Worm (Caenorhabditis elegans) whole organism, L2 larva: ENCODE results near the gene C46H3.2.

Source experiments
- F13H6.1 ChIP-seq: sonication (generic microtip); optimal IDR thresholded peaks from 2 replicates; lab custom pipeline; 2016; ENCODE audit warnings: missing genetic modification characterization, missing compliant biosample characterization
- R02D3.7 ChIP-seq: fragments of 150-350 bp; optimal IDR thresholded peaks from 2 replicates; lab custom pipeline; 2014; ENCODE audit warnings: missing biosample characterization, missing genetic modification characterization
- Y55F3AM.14 ChIP-seq: fragments of 200-800 bp; sonication (Bioruptor generic); optimal IDR thresholded peaks from 2 replicates; lab custom pipeline; 2018; ENCODE audit warnings: mild to moderate bottlenecking, missing genetic modification characterization, missing compliant biosample characterization
- alr-1 ChIP-seq: fragments of 150-350 bp; optimal IDR thresholded peaks from 2 replicates; lab custom pipeline; 2014; ENCODE audit warnings: missing biosample characterization, missing genetic modification characterization
- aly-2 ChIP-seq: fragments of 150-350 bp; optimal IDR thresholded peaks from 2 replicates; lab custom pipeline; 2014; ENCODE audit warnings: missing biosample characterization, missing genetic modification characterization
- ama-1 ChIP-seq: fragments of 150-350 bp; optimal IDR thresholded peaks from 2 replicates; lab custom pipeline; 2018; ENCODE audit warnings: inconsistent platforms
- ceh-16 ChIP-seq: fragments of 150-350 bp; optimal IDR thresholded peaks from 2 replicates; lab custom pipeline; 2014; ENCODE audit warnings: missing biosample characterization, missing genetic modification characterization
- ceh-82 ChIP-seq: fragments of 150-350 bp; optimal IDR thresholded peaks from 2 replicates; lab custom pipeline; 2014; ENCODE audit warnings: missing biosample characterization, missing genetic modification characterization
- crh-2 ChIP-seq: sonication (generic microtip); optimal IDR thresholded peaks from 2 replicates; lab custom pipeline; 2017; ENCODE audit warnings: missing biosample characterization, missing genetic modification characterization
- dmd-4 ChIP-seq: sonication (generic microtip); optimal IDR thresholded peaks from 2 replicates; lab custom pipeline; 2017; ENCODE audit warnings: missing biosample characterization, missing genetic modification characterization
- egl-27 ChIP-seq: sonication (generic microtip); optimal IDR thresholded peaks from 3 replicates; lab custom pipeline; 2017; ENCODE audit warnings: missing biosample characterization, missing genetic modification reagents, missing genetic modification characterization
- elt-1 ChIP-seq: fragments of 150-350 bp; optimal IDR thresholded peaks from 2 replicates; lab custom pipeline; 2014; ENCODE audit warnings: missing biosample characterization, missing genetic modification characterization
- elt-3 ChIP-seq: sonication (generic microtip); optimal IDR thresholded peaks from 2 replicates; lab custom pipeline; 2017; ENCODE audit warnings: missing biosample characterization, missing genetic modification characterization
- gmeb-1 ChIP-seq: fragments of 150-350 bp; optimal IDR thresholded peaks from 2 replicates; lab custom pipeline; 2014; ENCODE audit warnings: missing biosample characterization, missing genetic modification characterization
- lin-11 ChIP-seq: fragments of 150-350 bp; sonication (generic microtip); optimal IDR thresholded peaks from 2 replicates; lab custom pipeline; 2014; ENCODE audit warnings: missing biosample characterization, missing genetic modification characterization, inconsistent platforms, mixed read lengths
- lin-39 ChIP-seq: fragments of 150-350 bp; optimal IDR thresholded peaks from 2 replicates; lab custom pipeline; 2014; ENCODE audit warnings: missing biosample characterization, missing genetic modification reagents, missing genetic modification characterization
- lsy-2 ChIP-seq, 2 experiments: fragments of 150-350 bp in 1 of 2; sonication (generic microtip) in 1 of 2; optimal IDR thresholded peaks; 2 replicates each; lab custom pipeline; 2014 to 2017; ENCODE audit warnings: missing biosample characterization in 2 of 2, missing genetic modification characterization in 2 of 2
- mab-5 ChIP-seq: fragments of 150-350 bp; optimal IDR thresholded peaks from 2 replicates; lab custom pipeline; 2014; ENCODE audit warnings: missing biosample characterization, missing genetic modification characterization
- nhr-10 ChIP-seq: sonication (generic microtip); optimal IDR thresholded peaks from 2 replicates; lab custom pipeline; 2017; ENCODE audit warnings: missing biosample characterization, missing genetic modification characterization
- nhr-11 ChIP-seq: fragments of 150-350 bp; optimal IDR thresholded peaks from 2 replicates; lab custom pipeline; 2014; ENCODE audit warnings: missing biosample characterization, missing genetic modification characterization
- nhr-12 ChIP-seq: fragments of 150-350 bp; optimal IDR thresholded peaks from 2 replicates; lab custom pipeline; 2014; ENCODE audit warnings: missing biosample characterization, missing genetic modification characterization
- nhr-129 ChIP-seq: fragments of 150-350 bp; optimal IDR thresholded peaks from 2 replicates; lab custom pipeline; 2014; ENCODE audit warnings: missing biosample characterization, missing genetic modification characterization
- nhr-21 ChIP-seq: fragments of 150-350 bp; optimal IDR thresholded peaks from 2 replicates; lab custom pipeline; 2014; ENCODE audit warnings: missing biosample characterization, missing genetic modification characterization
- nhr-25 ChIP-seq: fragments of 150-350 bp; sonication (generic microtip); optimal IDR thresholded peaks from 3 replicates; lab custom pipeline; 2014; ENCODE audit warnings: missing biosample characterization, missing genetic modification characterization
- nhr-77 ChIP-seq: fragments of 150-350 bp; optimal IDR thresholded peaks from 2 replicates; lab custom pipeline; 2014; ENCODE audit warnings: missing biosample characterization, missing genetic modification characterization
- peb-1 ChIP-seq: fragments of 150-350 bp; optimal IDR thresholded peaks from 2 replicates; lab custom pipeline; 2014; ENCODE audit warnings: missing biosample characterization, missing genetic modification characterization
- sem-4 ChIP-seq: fragments of 150-350 bp; optimal IDR thresholded peaks from 2 replicates; lab custom pipeline; 2014; ENCODE audit warnings: missing biosample characterization, missing genetic modification reagents, missing genetic modification characterization
- skn-1 ChIP-seq: sonication (generic microtip); optimal IDR thresholded peaks from 2 replicates; lab custom pipeline; 2017; ENCODE audit warnings: missing biosample characterization, missing genetic modification characterization
- sma-3 ChIP-seq: sonication (generic microtip); optimal IDR thresholded peaks from 2 replicates; lab custom pipeline; 2016; ENCODE audit warnings: missing genetic modification reagents, missing genetic modification characterization, missing compliant biosample characterization
- snpc-4 ChIP-seq: fragments of 150-350 bp; optimal IDR thresholded peaks from 2 replicates; lab custom pipeline; 2014; ENCODE audit warnings: missing biosample characterization, missing genetic modification characterization
- zag-1 ChIP-seq: fragments of 150-350 bp; optimal IDR thresholded peaks from 2 replicates; lab custom pipeline; 2014; ENCODE audit warnings: missing biosample characterization, missing genetic modification characterization
- ztf-1 ChIP-seq: fragments of 200-800 bp; sonication (Bioruptor generic); conservative IDR thresholded peaks from 2 replicates; pipeline ENCODE4 v1.3.6; 2022; ENCODE audit warnings: missing genetic modification characterization, missing compliant biosample characterization
- ztf-11 ChIP-seq: sonication (generic microtip); optimal IDR thresholded peaks from 2 replicates; lab custom pipeline; 2017; ENCODE audit warnings: missing biosample characterization, missing genetic modification characterization
- ztf-4 ChIP-seq: fragments of 150-350 bp; optimal IDR thresholded peaks from 2 replicates; lab custom pipeline; 2014; ENCODE audit warnings: missing biosample characterization, missing genetic modification characterization

Gene C46H3.2

ce11 chrX:1183985-1184384, 46.6 kb downstream of the C46H3.2 start:
- TF ChIP-seq nhr-25 (tag; lab: Kevin White, UChicago) (no peak), lsy-2 (tag; optimal IDR thresholded peaks at IDR 0.05; lab: Kevin White, UChicago) (no peak), ztf-1 (GFP tag; lab: Robert Waterston, UW) (no peak), ceh-16 (no peak), aly-2 (no peak), ztf-11 (tag; lab: Kevin White, UChicago) (no peak), sem-4 (tag; lab: Kevin White, UChicago) (no peak), dmd-4 (tag; lab: Kevin White, UChicago) (no peak), nhr-10 (tag; lab: Kevin White, UChicago) (no peak), Y55F3AM.14 (GFP tag; lab: Kevin White, UChicago) (no peak), ztf-4 (no peak), lin-11 (tag; lab: Kevin White, UChicago) (no peak), skn-1 (tag; lab: Kevin White, UChicago) (no peak), nhr-11 (tag; lab: Kevin White, UChicago) (no peak), elt-3 (no peak), nhr-12 (tag; lab: Kevin White, UChicago) (no peak)

- TF ChIP-seq ceh-82 (tag; lab: Kevin White, UChicago) (no peak), skn-1 (tag; lab: Kevin White, UChicago) (no peak), nhr-129 (tag; lab: Kevin White, UChicago) (no peak), aly-2 (no peak), lin-39 (tag; lab: Kevin White, UChicago) (no peak)
- TF ChIP-seq, all 48 proteins: peak for 0
These were observed 47.3 kb downstream of the C46H3.2 start for ce11 chrX:1183258-1183657.

ce11 chrX:1181271-1181958, 49.1 kb downstream of the C46H3.2 start:
- TF ChIP-seq mab-5 (tag; lab: Kevin White, UChicago) = peak; percentile 40
- TF ChIP-seq nhr-11 (tag; lab: Kevin White, UChicago) = no peak

ce11 chrX:1179984-1180383, 50.6 kb downstream of the C46H3.2 start, which contains the start of gene hot-8:
Gene hot-8, plus strand, starts transcription at chrX:1180284.
- TF ChIP-seq alr-1 (tag; lab: Kevin White, UChicago) (no peak), peb-1 (tag; lab: Kevin White, UChicago) (no peak), F13H6.1 (tag; lab: Kevin White, UChicago) (no peak), crh-2 (tag; lab: Kevin White, UChicago) (no peak)

ce11 chrX:1172024-1172423, 58.5 kb downstream of the C46H3.2 start:
- TF ChIP-seq peb-1 (tag; lab: Kevin White, UChicago) = no peak
- TF ChIP-seq nhr-129 (tag; lab: Kevin White, UChicago) = no peak

- TF ChIP-seq nhr-21 (tag; lab: Kevin White, UChicago) (no peak), zag-1 (tag; lab: Kevin White, UChicago) (no peak), nhr-11 (tag; lab: Kevin White, UChicago) (no peak), nhr-25 (tag; lab: Kevin White, UChicago) (no peak)
These were observed 58.9 kb downstream of the C46H3.2 start for ce11 chrX:1171617-1172016.

- TF ChIP-seq sem-4 (tag; lab: Kevin White, UChicago) (no peak), elt-1 (tag; lab: Kevin White, UChicago) (no peak), nhr-129 (tag; lab: Kevin White, UChicago) (peak; percentile 54)
These were observed 63.3 kb downstream of the C46H3.2 start for ce11 chrX:1167234-1167633.

ce11 chrX:1162019-1162418, 68.5 kb downstream of the C46H3.2 start, which contains the start of gene tmc-1:
Gene tmc-1, plus strand, starts transcription at chrX:1162207.
- TF ChIP-seq ama-1 (no peak), skn-1 (tag; lab: Kevin White, UChicago) (no peak), nhr-129 (tag; lab: Kevin White, UChicago) (no peak), aly-2 (no peak), egl-27 (tag; lab: Kevin White, UChicago) (no peak), ceh-82 (tag; lab: Kevin White, UChicago) (no peak), nhr-77 (tag; lab: Kevin White, UChicago) (no peak), gmeb-1 (no peak), snpc-4 (tag; lab: Kevin White, UChicago) (no peak), sma-3 (GFP tag; lab: Kevin White, UChicago) (no peak), crh-2 (tag; lab: Kevin White, UChicago) (no peak), lin-11 (tag; lab: Kevin White, UChicago) (no peak), dmd-4 (tag; lab: Kevin White, UChicago) (no peak), lsy-2 (tag; optimal IDR thresholded peaks at IDR 0.05; lab: Kevin White, UChicago) (no peak), mab-5 (tag; lab: Kevin White, UChicago) (no peak), R02D3.7 (tag; lab: Kevin White, UChicago) (no peak)
- TF ChIP-seq, all 48 proteins: peak for 0
